Worm (Caenorhabditis elegans) whole organism, early embryonic: ENCODE data around the gene T01D3.6.

ENCODE experiments used
- B0310.2 ChIP-seq: sonication (generic microtip); optimal IDR thresholded peaks from 2 replicates; lab custom pipeline; 2016; ENCODE audit warnings: mild to moderate bottlenecking, missing genetic modification characterization, missing compliant biosample characterization
- aly-1 ChIP-seq: sonication (generic microtip); optimal IDR thresholded peaks from 2 replicates; lab custom pipeline; 2016; ENCODE audit warnings: missing genetic modification characterization, missing compliant biosample characterization
- ama-1 ChIP-seq: fragments of 150-350 bp; optimal IDR thresholded peaks from 2 replicates; lab custom pipeline; 2014
- ceh-13 ChIP-seq: fragments of 200-800 bp; sonication (Bioruptor generic); optimal IDR thresholded peaks from 2 replicates; lab custom pipeline; 2018; ENCODE audit warnings: mild to moderate bottlenecking, missing genetic modification characterization, missing compliant biosample characterization
- ets-7 ChIP-seq: sonication (generic microtip); optimal IDR thresholded peaks from 2 replicates; lab custom pipeline; 2016; ENCODE audit warnings: missing genotype, missing genetic modification characterization, missing compliant biosample characterization
- flt-1 ChIP-seq: fragments of 200-800 bp; sonication (Bioruptor generic); IDR thresholded peaks from 2 replicates; pipeline ENCODE4 v1.3.6; 2022; ENCODE audit warnings: missing genetic modification characterization, missing compliant biosample characterization
- hmbx-1 ChIP-seq: sonication (generic microtip); optimal IDR thresholded peaks from 2 replicates; lab custom pipeline; 2016; ENCODE audit warnings: mild to moderate bottlenecking, missing genetic modification characterization, missing compliant biosample characterization
- hmg-4 ChIP-seq: fragments of 200-800 bp; sonication (Bioruptor generic); optimal IDR thresholded peaks from 2 replicates; lab custom pipeline; 2018; ENCODE audit warnings: mild to moderate bottlenecking, missing genetic modification characterization, missing compliant biosample characterization
- hnd-1 ChIP-seq: sonication (generic microtip); optimal IDR thresholded peaks from 2 replicates; lab custom pipeline; 2016; ENCODE audit warnings: missing genetic modification characterization, missing compliant biosample characterization
- scrt-1 ChIP-seq: fragments of 200-800 bp; sonication (Bioruptor generic); IDR thresholded peaks from 2 replicates; pipeline ENCODE4 v1.3.6; 2022; ENCODE audit warnings: missing genetic modification characterization, missing compliant biosample characterization
- tbx-11 ChIP-seq: fragments of 200-800 bp; sonication (Bioruptor generic); IDR thresholded peaks from 2 replicates; pipeline ENCODE4 v1.3.6; 2022; ENCODE audit warnings: missing genetic modification characterization, missing compliant biosample characterization
- tbx-37 ChIP-seq: fragments of 200-800 bp; sonication (Bioruptor generic); conservative IDR thresholded peaks from 2 replicates; pipeline ENCODE4 v1.3.6; 2022; ENCODE audit warnings: missing genetic modification reagents, missing genetic modification characterization, missing compliant biosample characterization

DNA sequence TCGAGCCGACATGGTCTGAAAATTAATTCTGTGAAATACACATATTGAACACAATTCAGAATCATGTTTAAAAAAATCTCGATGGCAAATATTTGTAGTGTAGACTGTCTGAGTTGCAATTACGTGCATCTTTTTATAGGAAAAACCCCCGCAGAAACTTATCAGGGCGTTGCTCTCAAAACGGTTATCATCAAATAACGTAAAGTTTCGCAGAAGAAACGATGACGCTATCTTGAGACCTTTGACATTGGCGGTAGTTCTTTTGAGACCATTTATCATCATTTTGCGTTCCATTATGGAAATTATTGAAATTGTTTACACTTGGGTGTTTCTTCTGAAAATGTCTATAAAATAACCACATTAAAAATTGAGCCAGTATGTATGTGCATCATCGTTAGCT lies 14.1 kb downstream of the T01D3.6 start, which contains the start of gene dct-17:
- TF ChIP-seq flt-1 (no peak), ets-7 (tag; lab: Kevin White, UChicago) (no peak), ama-1 (lab: Kevin White, UChicago) (no peak), ceh-13 (GFP tag; lab: Kevin White, UChicago) (no peak), hmbx-1 (tag; lab: Kevin White, UChicago) (no peak), hmg-4 (GFP tag; lab: Kevin White, UChicago) (no peak), tbx-11 (no peak), tbx-37 (GFP tag; lab: Robert Waterston, UW) (no peak), scrt-1 (GFP tag; lab: Robert Waterston, UW) (no peak), aly-1 (no peak), hnd-1 (tag; lab: Kevin White, UChicago) (no peak), B0310.2 (tag; lab: Kevin White, UChicago) (no peak)
